Fruit fly (Drosophila melanogaster) whole organism, embryonic: ENCODE results near the gene RpL34b.

Experiments
- Adf1 ChIP-seq: fragments of 200-800 bp; sonication (Bioruptor generic); IDR thresholded peaks from 2 replicates; pipeline ENCODE4 v1.3.6; 2022; ENCODE audit warnings: missing biosample characterization, missing genetic modification characterization
- CG10321 ChIP-seq: fragments of 200-800 bp; sonication (Bioruptor generic); IDR thresholded peaks from 2 replicates; pipeline ENCODE4 v1.3.6; 2022; ENCODE audit warnings: missing biosample characterization, missing genetic modification characterization
- CG10366 ChIP-seq: fragments of 200-800 bp; sonication (Bioruptor generic); IDR thresholded peaks from 2 replicates; pipeline ENCODE4 v1.3.6; 2022; ENCODE audit warnings: missing biosample characterization, missing genetic modification characterization
- CG10543 ChIP-seq: fragments of 200-800 bp; sonication (Bioruptor generic); optimal IDR thresholded peaks from 3 replicates; lab custom pipeline; 2017; ENCODE audit warnings: missing biosample characterization, mild to moderate bottlenecking, missing genetic modification characterization, moderate library complexity
- CG10959 ChIP-seq: fragments of 200-800 bp; sonication (Bioruptor generic); IDR thresholded peaks from 2 replicates; pipeline ENCODE4 v1.3.6; 2022; ENCODE audit warnings: missing biosample characterization, missing genetic modification characterization
- CG10979 ChIP-seq: fragments of 200-800 bp; sonication (Bioruptor generic); optimal IDR thresholded peaks from 2 replicates; lab custom pipeline; 2018; ENCODE audit warnings: missing biosample characterization, mild to moderate bottlenecking, missing genetic modification characterization, moderate library complexity
- CG15696 ChIP-seq: fragments of 200-800 bp; sonication (Bioruptor generic); optimal IDR thresholded peaks from 2 replicates; lab custom pipeline; 2019; ENCODE audit warnings: missing biosample characterization, mild to moderate bottlenecking, missing genetic modification characterization, moderate library complexity
- CG1603 ChIP-seq: fragments of 200-800 bp; sonication (Bioruptor generic); optimal IDR thresholded peaks from 2 replicates; lab custom pipeline; 2019; ENCODE audit warnings: missing biosample characterization, mild to moderate bottlenecking, missing genetic modification characterization, moderate library complexity
- CG17359 ChIP-seq: fragments of 200-800 bp; sonication (Bioruptor generic); optimal IDR thresholded peaks from 3 replicates; lab custom pipeline; 2018; ENCODE audit warnings: missing biosample characterization, mild to moderate bottlenecking, missing genetic modification characterization, moderate library complexity
- CG1832 ChIP-seq: fragments of 200-800 bp; sonication (Bioruptor generic); optimal IDR thresholded peaks from 2 replicates; lab custom pipeline; 2017; ENCODE audit warnings: missing biosample characterization, mild to moderate bottlenecking, missing genetic modification characterization, inconsistent platforms
- CG18476 ChIP-seq: fragments of 200-800 bp; sonication (Bioruptor generic); optimal IDR thresholded peaks from 2 replicates; lab custom pipeline; 2016; ENCODE audit warnings: missing biosample characterization, mild to moderate bottlenecking, missing genetic modification characterization
- CG31224 ChIP-seq: fragments of 200-800 bp; sonication (Bioruptor generic); IDR thresholded peaks from 2 replicates; pipeline ENCODE4 v1.3.6; 2022; ENCODE audit warnings: missing biosample characterization, missing genetic modification characterization
- CG31441 ChIP-seq: fragments of 200-800 bp; sonication (Bioruptor generic); IDR thresholded peaks from 2 replicates; pipeline ENCODE4 v1.3.6; 2022; ENCODE audit warnings: missing biosample characterization, missing genetic modification characterization
- CG3995 ChIP-seq: fragments of 200-800 bp; sonication (Bioruptor generic); optimal IDR thresholded peaks from 3 replicates; lab custom pipeline; 2016; ENCODE audit warnings: missing biosample characterization, missing genetic modification characterization
- CG4404 ChIP-seq: fragments of 200-800 bp; sonication (Bioruptor generic); IDR thresholded peaks from 2 replicates; pipeline ENCODE4 v1.3.6; 2022; ENCODE audit warnings: missing biosample characterization, missing genetic modification characterization
- CG7556 ChIP-seq: fragments of 200-800 bp; sonication (Bioruptor generic); optimal IDR thresholded peaks from 2 replicates; lab custom pipeline; 2017; ENCODE audit warnings: missing biosample characterization, mild to moderate bottlenecking, missing genetic modification characterization
- CG9437 ChIP-seq: fragments of 200-800 bp; sonication (Bioruptor generic); optimal IDR thresholded peaks from 2 replicates; lab custom pipeline; 2018; ENCODE audit warnings: missing biosample characterization, mild to moderate bottlenecking, missing genetic modification characterization
- CG9609 ChIP-seq: fragments of 200-800 bp; sonication (Bioruptor generic); optimal IDR thresholded peaks from 3 replicates; lab custom pipeline; 2016; ENCODE audit warnings: missing biosample characterization, missing genetic modification characterization
- CG9797 ChIP-seq: fragments of 200-800 bp; sonication (Bioruptor generic); optimal IDR thresholded peaks from 3 replicates; lab custom pipeline; 2018; ENCODE audit warnings: missing biosample characterization, mild to moderate bottlenecking, missing genetic modification characterization
- CrebB ChIP-seq: fragments of 200-800 bp; sonication (Bioruptor generic); optimal IDR thresholded peaks from 3 replicates; lab custom pipeline; 2018; ENCODE audit warnings: missing biosample characterization, mild to moderate bottlenecking, missing genetic modification characterization
- Dll ChIP-seq: fragments of 200-800 bp; sonication (Bioruptor generic); IDR thresholded peaks from 4 replicates; pipeline ENCODE4 v1.3.6; 2022; ENCODE audit warnings: missing biosample characterization, missing genetic modification characterization; ENCODE audit not compliant: partially characterized antibody
- Elba2 ChIP-seq: fragments of 200-800 bp; sonication (Bioruptor generic); optimal IDR thresholded peaks from 3 replicates; lab custom pipeline; 2016; ENCODE audit warnings: missing biosample characterization, missing genetic modification characterization
- HLH4C ChIP-seq: fragments of 200-800 bp; sonication (Bioruptor generic); IDR thresholded peaks from 3 replicates; pipeline ENCODE4 v1.3.6; 2022; ENCODE audit warnings: missing biosample characterization, missing genetic modification characterization; ENCODE audit not compliant: partially characterized antibody
- Hr3 ChIP-seq: fragments of 200-800 bp; sonication (Bioruptor generic); optimal IDR thresholded peaks from 3 replicates; lab custom pipeline; 2016; ENCODE audit warnings: missing biosample characterization, missing genetic modification characterization
- Max ChIP-seq: fragments of 200-800 bp; sonication (Bioruptor generic); optimal IDR thresholded peaks from 2 replicates; lab custom pipeline; 2016; ENCODE audit warnings: missing biosample characterization, mild to moderate bottlenecking, missing genetic modification characterization
- NK7.1 ChIP-seq: fragments of 200-800 bp; sonication (Bioruptor generic); optimal IDR thresholded peaks from 3 replicates; lab custom pipeline; 2016; ENCODE audit warnings: missing biosample characterization, missing genetic modification characterization
- Nf-YB ChIP-seq: fragments of 200-800 bp; sonication (Bioruptor generic); optimal IDR thresholded peaks from 3 replicates; lab custom pipeline; 2019; ENCODE audit warnings: missing biosample characterization, mild to moderate bottlenecking, missing genetic modification characterization, moderate library complexity
- Rfx ChIP-seq: fragments of 200-800 bp; sonication (Bioruptor generic); IDR thresholded peaks from 2 replicates; pipeline ENCODE4 v1.3.6; 2022; ENCODE audit warnings: missing biosample characterization, missing genetic modification characterization
- Trl ChIP-seq, 3 experiments: fragments of >200 bp in 2 of 3; fragments of 200-800 bp in 1 of 3; sonication (Bioruptor generic) in 1 of 3; optimal IDR thresholded peaks; 2 replicates in 1 of 3; 3 replicates in 2 of 3; lab custom pipeline; 2016 to 2017; ENCODE audit warnings: missing biosample characterization in 1 of 3, missing genetic modification characterization in 1 of 3
- Usf ChIP-seq: fragments of 200-800 bp; sonication (Bioruptor generic); optimal IDR thresholded peaks from 2 replicates; lab custom pipeline; 2017; ENCODE audit warnings: missing genotype, missing biosample characterization, missing genetic modification characterization
- Xbp1 ChIP-seq: fragments of 200-800 bp; sonication (Bioruptor generic); optimal IDR thresholded peaks from 3 replicates; lab custom pipeline; 2016; ENCODE audit warnings: missing biosample characterization, mild to moderate bottlenecking, missing genetic modification characterization
- bcd ChIP-seq: fragments of 200-800 bp; sonication (Bioruptor generic); optimal IDR thresholded peaks from 2 replicates; lab custom pipeline; 2017; ENCODE audit warnings: missing biosample characterization, mild to moderate bottlenecking, missing genetic modification characterization
- cas ChIP-seq: fragments of 200-800 bp; sonication (Bioruptor generic); IDR thresholded peaks from 2 replicates; pipeline ENCODE4 v1.3.6; 2022; ENCODE audit warnings: missing biosample characterization, missing genetic modification characterization
- cato ChIP-seq: fragments of 200-800 bp; sonication (Bioruptor generic); optimal IDR thresholded peaks from 2 replicates; lab custom pipeline; 2016; ENCODE audit warnings: missing biosample characterization, missing genetic modification characterization, borderline replicate concordance
- cg ChIP-seq: fragments of 200-800 bp; sonication (Bioruptor generic); optimal IDR thresholded peaks from 3 replicates; lab custom pipeline; 2019; ENCODE audit warnings: missing biosample characterization, mild to moderate bottlenecking, missing genetic modification characterization, moderate library complexity
- corto ChIP-seq: fragments of 200-800 bp; sonication (Bioruptor generic); optimal IDR thresholded peaks from 2 replicates; lab custom pipeline; 2016; ENCODE audit warnings: missing biosample characterization, mild to moderate bottlenecking, missing genetic modification characterization, moderate library complexity
- cwo ChIP-seq: fragments of 200-800 bp; sonication (Bioruptor generic); optimal IDR thresholded peaks from 3 replicates; lab custom pipeline; 2017; ENCODE audit warnings: missing biosample characterization, missing genetic modification characterization, mild to moderate bottlenecking, moderate library complexity, missing genetic modification reagents
- fd102C ChIP-seq: fragments of 200-800 bp; sonication (Bioruptor generic); optimal IDR thresholded peaks from 2 replicates; lab custom pipeline; 2018; ENCODE audit warnings: missing biosample characterization, mild to moderate bottlenecking, missing genetic modification characterization, moderate library complexity
- ham ChIP-seq: fragments of 200-800 bp; sonication (Bioruptor generic); IDR thresholded peaks from 2 replicates; pipeline ENCODE4 v1.3.6; 2022; ENCODE audit warnings: missing biosample characterization, missing genetic modification characterization
- her ChIP-seq: fragments of 200-800 bp; sonication (Bioruptor generic); optimal IDR thresholded peaks from 2 replicates; lab custom pipeline; 2016; ENCODE audit warnings: missing biosample characterization, missing genetic modification characterization
- jumu ChIP-seq: fragments of 200-800 bp; sonication (Bioruptor generic); optimal IDR thresholded peaks from 3 replicates; lab custom pipeline; 2016; ENCODE audit warnings: missing biosample characterization, missing genetic modification characterization
- lbe ChIP-seq: fragments of 200-800 bp; sonication (Bioruptor generic); optimal IDR thresholded peaks from 2 replicates; lab custom pipeline; 2016; ENCODE audit warnings: missing biosample characterization, mild to moderate bottlenecking, missing genetic modification characterization
- mam ChIP-seq: fragments of 200-800 bp; sonication (Bioruptor generic); optimal IDR thresholded peaks from 3 replicates; lab custom pipeline; 2016; ENCODE audit warnings: missing biosample characterization, missing genetic modification characterization
- org-1 ChIP-seq: fragments of 200-800 bp; sonication (Bioruptor generic); optimal IDR thresholded peaks from 2 replicates; lab custom pipeline; 2017; ENCODE audit warnings: missing biosample characterization, missing genetic modification characterization
- seq ChIP-seq: fragments of 200-800 bp; sonication (Bioruptor generic); IDR thresholded peaks from 2 replicates; pipeline ENCODE4 v1.3.6; 2022; ENCODE audit warnings: missing biosample characterization, missing genetic modification characterization
- shn ChIP-seq: fragments of 200-800 bp; sonication (Bioruptor generic); optimal IDR thresholded peaks from 3 replicates; lab custom pipeline; 2016; ENCODE audit warnings: missing biosample characterization, missing genetic modification characterization
- tgo ChIP-seq: fragments of 200-800 bp; sonication (Bioruptor generic); IDR thresholded peaks from 3 replicates; pipeline ENCODE4 v1.3.6; 2022; ENCODE audit warnings: missing biosample characterization, missing genetic modification characterization
- tio ChIP-seq: fragments of 200-800 bp; sonication (Bioruptor generic); optimal IDR thresholded peaks from 2 replicates; lab custom pipeline; 2017; ENCODE audit warnings: missing biosample characterization, missing genetic modification characterization, inconsistent platforms

RpL34b gene

DNA sequence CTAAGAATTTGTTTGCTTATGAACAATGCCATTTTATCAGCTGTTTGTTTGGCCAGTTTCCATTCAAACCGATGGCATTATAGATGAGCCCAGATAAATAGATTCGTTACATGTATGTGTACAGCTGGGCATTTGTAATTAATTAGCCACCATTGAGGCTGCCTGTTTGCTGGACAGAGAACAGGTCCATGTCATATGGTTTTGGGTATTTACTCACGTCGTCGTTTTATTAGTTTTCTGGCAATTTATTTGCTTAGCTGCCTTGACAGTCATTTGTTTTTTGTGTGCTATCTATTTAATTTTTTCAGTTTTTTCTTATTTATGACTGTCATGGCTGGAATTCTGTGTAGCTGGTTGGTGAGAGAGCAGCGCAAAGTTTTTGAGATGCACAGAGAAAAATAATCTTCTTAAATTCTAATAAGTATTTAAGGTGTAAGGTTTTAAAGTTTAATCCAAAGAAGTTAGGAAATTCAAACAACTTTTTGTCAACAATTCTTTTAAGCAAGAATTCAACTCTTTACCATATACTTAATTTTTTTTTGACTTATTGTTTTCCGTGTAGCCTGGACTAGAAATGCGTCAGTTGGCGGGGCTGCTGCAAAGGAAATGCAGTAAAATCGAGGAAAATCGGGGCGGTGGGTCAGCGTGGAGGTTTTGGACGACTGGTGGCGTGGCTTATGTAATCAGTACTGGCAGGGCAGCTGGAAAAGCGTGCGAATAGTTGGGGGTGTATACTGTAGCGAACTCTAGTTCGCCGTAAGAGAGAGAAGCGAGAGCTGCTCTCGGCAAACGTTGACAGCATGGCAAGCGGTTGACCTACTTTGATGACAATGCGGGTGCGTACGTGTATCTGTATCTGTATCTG lies 33.7 kb upstream of the RpL34b start (continued):
- TF ChIP-seq lbe (GFP tag; lab: Kevin White, UChicago), result no peak
- TF ChIP-seq cg (GFP tag; lab: Kevin White, UChicago), result peak; percentile 25
- no peak for TF ChIP-seq corto
- TF ChIP-seq cato (GFP tag; lab: Kevin White, UChicago), result peak; percentile 76
- peak; percentile 67 for TF ChIP-seq NK7.1
- peak; percentile 72 for TF ChIP-seq CG9437 (GFP tag; lab: Kevin White, UChicago)
- peak; percentile 70 for TF ChIP-seq tio (GFP tag; lab: Kevin White, UChicago)
- peak; percentile 94 for TF ChIP-seq CG17359
- peak; percentile 50; the same call in 1 of the 2 replicates for TF ChIP-seq CG4404 (GFP tag; lab: Robert Waterston, UW)
- TF ChIP-seq tgo, result peak; percentile 90
- peak; percentile 64 for TF ChIP-seq Nf-YB (GFP tag; lab: Kevin White, UChicago)
- peak; percentile 74 for TF ChIP-seq CG31224 (GFP tag; lab: Robert Waterston, UW)
- peak; percentile 65; the same call in 1 of the 2 replicates for TF ChIP-seq CG10321
- TF ChIP-seq HLH4C (GFP tag; lab: Robert Waterston, UW), result no peak
- TF ChIP-seq Adf1 (GFP tag; lab: Robert Waterston, UW), result peak; percentile 60
- TF ChIP-seq CG9797 (GFP tag; lab: Kevin White, UChicago), result no peak
- TF ChIP-seq CG10366 (GFP tag; lab: Robert Waterston, UW), result peak; percentile 84
- 0 out of 2 replicates have a peak, but pooled peaks have one; percentile 22 for TF ChIP-seq CG10959 (GFP tag; lab: Robert Waterston, UW)
- peak; percentile 89 for TF ChIP-seq CG31441
- peak; percentile 78 for TF ChIP-seq jumu
- peak; percentile 89 for TF ChIP-seq Rfx (GFP tag; lab: Robert Waterston, UW)
- TF ChIP-seq Trl (optimal IDR thresholded peaks at IDR 0.05; lab: Kevin White, UChicago), result peak; percentile 39 to 43
- peak; percentile 78 for TF ChIP-seq Trl (GFP tag; optimal IDR thresholded peaks at IDR 0.05; lab: Kevin White, UChicago)
- peak; percentile 65 for TF ChIP-seq her (GFP tag; lab: Kevin White, UChicago)
- TF ChIP-seq fd102C (GFP tag; lab: Kevin White, UChicago), result no peak
- peak; percentile 55 for TF ChIP-seq shn (GFP tag; lab: Kevin White, UChicago)
- TF ChIP-seq CG1832 (GFP tag; lab: Kevin White, UChicago), result no peak
- TF ChIP-seq Usf (GFP tag; lab: Kevin White, UChicago), result peak; percentile 49
- peak; percentile 42 for TF ChIP-seq CG3995
- TF ChIP-seq Xbp1 (GFP tag; lab: Kevin White, UChicago), result peak; percentile 88
- TF ChIP-seq Hr3 (GFP tag; lab: Kevin White, UChicago), result peak; percentile 84
- peak; percentile 83 for TF ChIP-seq CG10979 (tag; lab: Kevin White, UChicago)
- TF ChIP-seq CG9609 (GFP tag; lab: Kevin White, UChicago), result peak; percentile 64
- TF ChIP-seq CG10543, result peak; percentile 61
- peak; percentile 67 for TF ChIP-seq org-1 (GFP tag; lab: Kevin White, UChicago)
- TF ChIP-seq CG18476, result peak; percentile 83
- TF ChIP-seq cas (GFP tag; lab: Robert Waterston, UW), result peak; percentile 68
- peak; percentile 94 for TF ChIP-seq seq (GFP tag; lab: Robert Waterston, UW)
- TF ChIP-seq CG15696 (tag; lab: Kevin White, UChicago), result peak; percentile 59
- no peak for TF ChIP-seq Elba2 (GFP tag; lab: Kevin White, UChicago)
- peak; percentile 71 for TF ChIP-seq bcd (GFP tag; lab: Kevin White, UChicago)
- TF ChIP-seq mam (GFP tag; lab: Kevin White, UChicago), result peak; percentile 83
- peak; percentile 86 for TF ChIP-seq cwo (GFP tag; lab: Kevin White, UChicago)
- peak; percentile 66 for TF ChIP-seq Max (GFP tag; lab: Kevin White, UChicago)
- no peak for TF ChIP-seq CG1603 (tag; lab: Kevin White, UChicago)
- peak; percentile 90 for TF ChIP-seq CG7556 (GFP tag; lab: Kevin White, UChicago)
- TF ChIP-seq CrebB (tag; lab: Kevin White, UChicago), result peak; percentile 69
- 0 out of 2 replicates have a peak, but pooled peaks have one; percentile 10 for TF ChIP-seq ham (GFP tag; lab: Robert Waterston, UW)
- no peak for TF ChIP-seq Dll (GFP tag; lab: Robert Waterston, UW)
